Worm (Caenorhabditis elegans) whole organism, early embryonic: ENCODE measurements around the gene sup-36.
A peak's percentile ranks its signal among the peaks of the same experiment; 100 is the strongest.

Source experiments
- F13C5.2 ChIP-seq: sonication (generic microtip); optimal IDR thresholded peaks from 2 replicates; lab custom pipeline; 2017; ENCODE audit warnings: mild to moderate bottlenecking, missing genetic modification characterization, inconsistent platforms, missing compliant biosample characterization
- ama-1 ChIP-seq: fragments of 150-350 bp; optimal IDR thresholded peaks from 2 replicates; lab custom pipeline; 2014
- flt-1 ChIP-seq: fragments of 200-800 bp; sonication (Bioruptor generic); IDR thresholded peaks from 2 replicates; pipeline ENCODE4 v1.3.6; 2022; ENCODE audit warnings: missing genetic modification characterization, missing compliant biosample characterization

DNA sequence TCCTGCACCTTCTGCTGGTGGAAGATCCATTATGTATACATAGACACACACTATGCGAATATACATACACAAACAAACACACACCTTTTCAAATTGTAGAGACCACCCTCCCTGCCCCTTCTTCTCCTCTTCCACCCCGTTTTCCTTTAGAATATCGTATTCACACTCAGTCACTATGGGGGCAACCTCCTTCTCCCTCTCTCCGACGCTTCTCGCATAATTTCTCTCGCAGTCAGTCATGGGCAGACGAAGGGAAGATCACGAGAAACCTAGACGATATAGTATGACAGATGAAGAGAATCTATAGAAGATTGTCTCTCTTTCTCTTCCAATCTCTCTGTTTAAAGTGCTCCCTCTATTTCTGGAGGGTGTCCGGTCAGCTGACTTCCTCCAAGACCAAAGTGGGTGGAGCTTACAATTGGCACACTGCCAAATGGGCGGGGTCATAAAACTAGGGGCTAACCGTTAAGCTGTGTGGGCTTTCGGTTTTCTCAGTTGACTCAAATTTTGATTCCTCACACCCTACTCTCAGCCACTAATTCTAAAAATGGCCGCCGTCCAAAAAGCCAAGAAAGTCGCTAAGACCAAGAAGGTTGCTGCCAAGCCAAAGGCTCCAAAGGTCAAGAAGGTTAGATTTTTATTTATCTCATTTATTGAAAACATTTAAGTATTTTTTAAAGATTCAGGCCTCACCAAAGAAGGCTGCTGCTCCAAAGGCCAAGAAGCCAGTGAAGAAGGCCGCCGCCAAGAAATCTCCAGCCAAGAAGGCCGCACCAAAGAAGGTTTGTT is 44.6 kb downstream of the sup-36 start, which contains the start of gene hil-7:
- TF ChIP-seq F13C5.2 (tag; lab: Kevin White, UChicago) (peak; percentile 12), ama-1 (lab: Kevin White, UChicago) (peak; percentile 90), flt-1 (no peak)
